Worm (Caenorhabditis elegans) whole organism, L4/young adult: ENCODE data around the gene dnsn-1.
A peak's percentile ranks its signal among the peaks of the same experiment; 100 is the strongest.
"Not testable (repeated sequence)": the region's sequence is repeated elsewhere in the genome, so short reads cannot be mapped to it uniquely, and the experiment has no call there.

Source experiments
- W03F9.2 ChIP-seq: fragments of 150-350 bp; optimal IDR thresholded peaks from 2 replicates; lab custom pipeline; 2014; ENCODE audit warnings: missing biosample characterization, missing genetic modification characterization
- dao-5 ChIP-seq: sonication (generic microtip); optimal IDR thresholded peaks from 2 replicates; lab custom pipeline; 2016; ENCODE audit warnings: missing genotype, missing genetic modification characterization, moderate library complexity, missing compliant biosample characterization
- him-1 ChIP-seq: sonication (generic microtip); optimal IDR thresholded peaks from 2 replicates; lab custom pipeline; 2016; ENCODE audit warnings: missing genotype, missing genetic modification reagents, missing genetic modification characterization, missing compliant biosample characterization

Gene dnsn-1

DNA sequence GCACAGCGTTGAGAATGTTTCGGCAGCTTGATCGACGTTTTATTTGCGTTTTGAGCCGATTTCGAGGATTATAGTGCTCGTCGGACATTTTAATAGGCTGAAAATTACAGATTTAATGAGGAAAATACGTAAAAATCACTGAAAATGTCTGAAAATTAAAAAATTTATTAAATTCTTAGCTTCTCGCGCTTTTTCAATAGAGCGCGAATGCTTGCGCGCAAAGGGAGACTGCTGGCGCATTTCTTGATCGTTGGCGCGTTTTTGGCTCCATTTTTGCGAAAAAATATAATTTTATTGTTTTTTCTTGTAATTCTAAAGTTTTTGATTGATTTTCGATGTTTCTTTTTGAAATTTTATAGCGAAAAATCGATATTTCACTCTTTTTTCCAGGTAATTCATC, at the start of gene dnsn-1, which contains the start of gene C24H12.4:
dnsn-1 (minus strand) TSS at position 101 of the 400 bp plus-strand sequence.
C24H12.4 (plus strand) TSS at position 391 of the 400 bp plus-strand sequence.
- peak; percentile 92 for TF ChIP-seq W03F9.2 (tag; lab: Kevin White, UChicago)
- peak; percentile 62 for TF ChIP-seq him-1 (tag; lab: Kevin White, UChicago)
- TF ChIP-seq dao-5 (tag; lab: Kevin White, UChicago) = no peak

ce11 chrII:457790-458189, 47.1 kb upstream of the dnsn-1 start, which contains the start of gene gvd-1:
Gene gvd-1 (minus strand): TSS chrII:457890.
- TF ChIP-seq W03F9.2 (tag; lab: Kevin White, UChicago) = no peak
- no peak for TF ChIP-seq dao-5 (tag; lab: Kevin White, UChicago)
- no peak for TF ChIP-seq him-1 (tag; lab: Kevin White, UChicago)

- TF ChIP-seq him-1 (tag; lab: Kevin White, UChicago) (no peak), W03F9.2 (tag; lab: Kevin White, UChicago) (no peak), dao-5 (tag; lab: Kevin White, UChicago) (no peak)
Measured at ce11 chrII:456371-456770, 45.6 kb upstream of the dnsn-1 start.

DNA sequence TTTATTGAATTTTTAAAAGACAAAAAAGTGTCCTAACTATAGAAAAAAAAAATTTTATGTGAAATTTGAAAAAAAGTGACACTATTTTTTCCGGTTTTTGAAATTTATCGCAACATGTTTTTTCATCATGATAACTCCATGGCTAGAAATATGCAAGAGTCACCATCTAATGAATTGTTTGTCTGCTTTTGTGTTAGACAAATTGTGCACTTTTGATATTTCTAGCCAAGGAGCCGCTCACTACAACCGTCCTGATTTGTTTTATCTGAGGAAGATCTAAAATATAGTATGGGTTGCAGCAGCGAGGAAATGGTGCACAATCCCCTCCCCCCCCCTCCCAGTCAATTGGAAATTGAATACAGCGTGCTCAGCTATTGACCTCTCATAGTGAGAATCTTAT, 43.9 kb upstream of the dnsn-1 start, which contains the start of gene W10D9.1:
W10D9.1 (plus strand) TSS at position 301 of the 400 bp plus-strand sequence.
- TF ChIP-seq him-1, W03F9.2, dao-5 (tag; lab: Kevin White, UChicago): not testable (repeated sequence)

- not testable (repeated sequence) for TF ChIP-seq W03F9.2, him-1, dao-5 (tag; lab: Kevin White, UChicago)
Measured at ce11 chrII:441102-441501, 30.4 kb upstream of the dnsn-1 start, which contains the start of gene C24H12.1. Gene C24H12.1 (plus strand): TSS chrII:441402.

DNA sequence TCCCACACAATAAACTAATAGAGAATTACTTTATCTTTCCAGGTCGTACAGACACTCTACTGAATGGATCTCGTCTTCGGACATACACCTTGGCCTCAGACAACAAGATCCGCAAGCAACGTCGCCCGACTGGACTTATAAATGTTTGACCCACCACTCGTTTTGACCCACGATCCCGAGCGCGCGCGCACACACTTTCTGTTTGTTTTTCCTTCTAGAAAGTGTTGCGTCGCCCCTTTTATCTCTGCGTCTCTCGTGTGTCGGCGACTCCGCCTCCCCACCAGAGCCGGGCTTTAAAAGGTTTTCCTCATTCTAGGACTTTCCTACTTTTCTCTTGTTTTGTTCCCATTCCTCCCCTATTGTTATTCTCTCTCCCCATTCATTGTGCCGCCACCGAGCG, 26.5 kb upstream of the dnsn-1 start:
- no peak for TF ChIP-seq dao-5 (tag; lab: Kevin White, UChicago)
- no peak for TF ChIP-seq W03F9.2 (tag; lab: Kevin White, UChicago)
- TF ChIP-seq him-1 (tag; lab: Kevin White, UChicago) = no peak

- TF ChIP-seq W03F9.2 (tag; lab: Kevin White, UChicago) = no peak
- TF ChIP-seq dao-5 (tag; lab: Kevin White, UChicago) = no peak
- TF ChIP-seq him-1 (tag; lab: Kevin White, UChicago) = no peak
Measured at ce11 chrII:423086-423485, 12.4 kb upstream of the dnsn-1 start, which contains the start of gene C24H12.8. Gene C24H12.8 (minus strand): TSS chrII:423186.

DNA sequence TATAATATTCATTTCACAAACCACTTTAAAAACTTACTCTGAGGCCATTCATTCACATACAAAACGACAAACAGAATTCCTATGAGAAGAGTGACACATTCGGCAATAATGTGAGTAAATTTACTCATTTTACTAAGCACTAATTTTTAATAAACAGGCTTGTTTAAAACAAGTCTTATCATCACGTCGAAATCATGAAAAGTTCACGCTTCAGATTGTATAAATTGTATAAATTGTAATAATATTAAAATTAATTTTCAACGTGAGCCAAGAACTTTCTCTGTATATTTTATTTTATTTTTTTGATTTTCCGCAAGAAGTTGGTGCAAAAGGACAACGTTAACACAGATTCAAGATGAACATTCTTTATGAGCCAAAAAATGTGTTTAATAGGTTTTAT, 8.1 kb upstream of the dnsn-1 start, which contains the start of gene C24H12.6:
C24H12.6 (minus strand) TSS at position 101 of the 400 bp plus-strand sequence.
- TF ChIP-seq dao-5 (tag; lab: Kevin White, UChicago) = no peak
- TF ChIP-seq him-1 (tag; lab: Kevin White, UChicago) = no peak
- no peak for TF ChIP-seq W03F9.2 (tag; lab: Kevin White, UChicago)

ce11 chrII:402435-402834, 8.3 kb downstream of the dnsn-1 start, which contains the start of gene clec-10:
Gene clec-10 (plus strand): TSS chrII:402678.
- TF ChIP-seq him-1 (tag; lab: Kevin White, UChicago) (no peak), dao-5 (tag; lab: Kevin White, UChicago) (no peak), W03F9.2 (tag; lab: Kevin White, UChicago) (no peak)

- no peak for TF ChIP-seq W03F9.2 (tag; lab: Kevin White, UChicago)
- peak; percentile 27 for TF ChIP-seq him-1 (tag; lab: Kevin White, UChicago)
Measured at ce11 chrII:401211-401610, 9.5 kb downstream of the dnsn-1 start.

- TF ChIP-seq W03F9.2 (tag; lab: Kevin White, UChicago) = no peak
- TF ChIP-seq him-1 (tag; lab: Kevin White, UChicago) = no peak
- TF ChIP-seq dao-5 (tag; lab: Kevin White, UChicago) = no peak
Measured at ce11 chrII:400167-400566, 10.6 kb downstream of the dnsn-1 start.

- TF ChIP-seq W03F9.2 (tag; lab: Kevin White, UChicago) (no peak), him-1 (tag; lab: Kevin White, UChicago) (no peak), dao-5 (tag; lab: Kevin White, UChicago) (no peak)
Measured at ce11 chrII:399321-399720, 11.4 kb downstream of the dnsn-1 start, which contains the start of gene C03H5.6. Gene C03H5.6 (minus strand): TSS chrII:399421.

- TF ChIP-seq W03F9.2 (tag; lab: Kevin White, UChicago) = no peak
- TF ChIP-seq him-1 (tag; lab: Kevin White, UChicago) = no peak
- TF ChIP-seq dao-5 (tag; lab: Kevin White, UChicago) = no peak
Measured at ce11 chrII:388533-388932, 22.2 kb downstream of the dnsn-1 start, which contains the start of gene nstp-4. Gene nstp-4 (plus strand): TSS chrII:388833.
